Fruit fly (Drosophila melanogaster): ENCODE data around the gene CG15643.

DNA sequence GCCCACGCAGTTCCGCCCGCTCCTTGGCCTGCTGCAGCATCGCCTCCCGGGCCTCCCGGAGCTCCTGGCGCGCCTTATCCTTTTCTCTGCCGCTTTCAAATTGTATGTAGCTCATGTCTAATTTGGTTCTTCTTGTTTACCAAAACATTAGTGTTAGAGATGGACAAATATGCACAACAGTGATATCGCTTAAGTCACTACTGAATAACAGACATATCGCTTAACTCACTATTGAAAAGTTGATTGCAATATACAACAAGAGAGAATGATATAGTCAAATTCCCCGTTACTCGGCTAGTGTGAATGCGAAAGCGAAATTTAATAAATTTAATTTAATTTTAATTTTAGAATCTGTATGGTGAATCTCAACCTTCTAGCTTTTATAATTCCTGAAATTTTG lies 2.4 kb upstream of the CG15643 start, which contains the start of gene CG9213:
- TF ChIP-seq CG9948 (tag; optimal IDR thresholded peaks at IDR 0.05) (no peak), CG4496 (GFP tag; IDR thresholded peaks at IDR 0.05) (0 out of 3 replicates have a peak, but pooled peaks have one; percentile 28), Ets98B (GFP tag; IDR thresholded peaks at IDR 0.05) (no peak), CG32121 (GFP tag; IDR thresholded peaks at IDR 0.05) (no peak), Pif1A (GFP tag; optimal IDR thresholded peaks at IDR 0.05) (no peak), CG13204 (GFP tag; optimal IDR thresholded peaks at IDR 0.05) (no peak), gl (tag; optimal IDR thresholded peaks at IDR 0.05) (no peak), D1 (tag; optimal IDR thresholded peaks at IDR 0.05) (no peak), rn (GFP tag; IDR thresholded peaks at IDR 0.05) (no peak)

All from whole organism, pupa.